Worm (Caenorhabditis elegans) whole organism, young adult: ENCODE data around the gene nadk-2.

Experiments used
- B0336.3 ChIP-seq: fragments of 200-800 bp; sonication (Bioruptor generic); IDR thresholded peaks from 2 replicates; pipeline ENCODE4 v1.3.6; 2022; ENCODE audit warnings: missing genetic modification characterization, missing compliant biosample characterization
- ama-1 ChIP-seq, 3 experiments: fragments of 150-350 bp in 1 of 3; sonication (generic microtip) in 2 of 3; optimal IDR thresholded peaks; 2 replicates each; lab custom pipeline; 2014 to 2018; ENCODE audit warnings: missing biosample characterization in 2 of 3, missing genetic modification characterization in 2 of 3, missing genetic modification reagents in 2 of 3
- ceh-58 ChIP-seq: fragments of 200-800 bp; sonication (Bioruptor generic); IDR thresholded peaks from 2 replicates; pipeline ENCODE4 v1.3.6; 2022; ENCODE audit warnings: missing genetic modification characterization, missing compliant biosample characterization
- ceh-91 ChIP-seq: fragments of 200-800 bp; sonication (Bioruptor generic); IDR thresholded peaks from 2 replicates; pipeline ENCODE4 v1.3.6; 2022; ENCODE audit warnings: missing genetic modification reagents, missing genetic modification characterization, missing compliant biosample characterization
- lin-35 ChIP-seq, 3 experiments: fragments of 150-350 bp in 2 of 3; sonication (generic microtip) in 1 of 3; optimal IDR thresholded peaks; 2 replicates each; lab custom pipeline; 2014 to 2018; ENCODE audit warnings: missing biosample characterization in 3 of 3, missing genetic modification characterization in 3 of 3, missing genetic modification reagents in 3 of 3
- lin-40 ChIP-seq: sonication (generic microtip); optimal IDR thresholded peaks from 2 replicates; lab custom pipeline; 2016; ENCODE audit warnings: missing genetic modification characterization, mild to moderate bottlenecking, missing compliant biosample characterization, missing genotype, missing genetic modification reagents
- madf-6 ChIP-seq: fragments of 200-800 bp; sonication (Bioruptor generic); IDR thresholded peaks from 2 replicates; pipeline ENCODE4 v1.3.6; 2022; ENCODE audit warnings: missing genetic modification reagents, missing genetic modification characterization, missing compliant biosample characterization
- nhr-90 ChIP-seq: sonication (generic microtip); optimal IDR thresholded peaks from 2 replicates; lab custom pipeline; 2016; ENCODE audit warnings: missing genotype, mild to moderate bottlenecking, missing genetic modification characterization, missing compliant biosample characterization
- pha-4 ChIP-seq: fragments of 150-350 bp; sonication (generic microtip); optimal IDR thresholded peaks from 2 replicates; lab custom pipeline; 2014; ENCODE audit warnings: missing biosample characterization, missing genetic modification reagents, missing genetic modification characterization
- rpc-1 ChIP-seq, 2 experiments: fragments of 150-350 bp in 1 of 2; sonication (generic microtip) in 1 of 2; optimal IDR thresholded peaks; 2 replicates each; lab custom pipeline; 2014 to 2018; ENCODE audit warnings: missing biosample characterization in 1 of 2, missing genetic modification characterization in 1 of 2, missing genetic modification reagents in 1 of 2, missing genotype in 1 of 2
- snpc-4 ChIP-seq, 5 experiments: fragments of 150-350 bp in 1 of 5; sonication (generic microtip) in 4 of 5; optimal IDR thresholded peaks; 2 replicates each; lab custom pipeline; 2014 to 2018; ENCODE audit warnings: missing genetic modification characterization in 5 of 5, missing biosample characterization in 3 of 5, antibody characterized with exemption in 2 of 5, mild to moderate bottlenecking in 2 of 5, missing compliant biosample characterization in 2 of 5, missing genotype in 2 of 5, moderate library complexity in 2 of 5, missing genetic modification reagents in 1 of 5
- sptf-2 ChIP-seq: fragments of 200-800 bp; sonication (Bioruptor generic); optimal IDR thresholded peaks from 2 replicates; lab custom pipeline; 2018; ENCODE audit warnings: mild to moderate bottlenecking, missing genetic modification characterization, missing compliant biosample characterization
- unc-130 ChIP-seq: sonication (generic microtip); optimal IDR thresholded peaks from 2 replicates; lab custom pipeline; 2016; ENCODE audit warnings: missing genetic modification reagents, missing genetic modification characterization, missing compliant biosample characterization
- unc-62 ChIP-seq: fragments of 150-350 bp; optimal IDR thresholded peaks from 2 replicates; lab custom pipeline; 2014; ENCODE audit warnings: missing biosample characterization, missing genetic modification reagents, missing genetic modification characterization

ce11 chrII:12062521-12062920 is 13.1 kb downstream of the nadk-2 start, which contains the start of gene arrd-7:
- TF ChIP-seq ama-1 (optimal IDR thresholded peaks at IDR 0.05; lab: Kevin White, UChicago) (no peak), ama-1 (GFP tag; optimal IDR thresholded peaks at IDR 0.05; lab: Kevin White, UChicago) (no peak), ceh-91 (GFP tag; lab: Robert Waterston, UW) (no peak), pha-4 (no peak), snpc-4 (GFP tag; optimal IDR thresholded peaks at IDR 0.05; lab: Kevin White, UChicago) (no peak), snpc-4 (tag; optimal IDR thresholded peaks at IDR 0.05; lab: Kevin White, UChicago) (no peak), lin-40 (tag; lab: Kevin White, UChicago) (no peak), ceh-58 (no peak), unc-62 (GFP tag; lab: Kevin White, UChicago) (no peak), lin-35 (GFP tag; optimal IDR thresholded peaks at IDR 0.05; lab: Kevin White, UChicago) (no peak), madf-6 (GFP tag; lab: Robert Waterston, UW) (no peak), rpc-1 (optimal IDR thresholded peaks at IDR 0.05; lab: Kevin White, UChicago) (no peak), rpc-1 (tag; optimal IDR thresholded peaks at IDR 0.05; lab: Kevin White, UChicago) (no peak), sptf-2 (GFP tag; lab: Kevin White, UChicago) (no peak), unc-130 (GFP tag; lab: Kevin White, UChicago) (no peak), B0336.3 (GFP tag; lab: Robert Waterston, UW) (no peak), nhr-90 (tag; lab: Kevin White, UChicago) (no peak)
